Worm (Caenorhabditis elegans): Measurements from ENCODE around the gene ketn-1.

ce11 chrV:2813856-2814255, 6.2 kb upstream of the ketn-1 start, which contains the start of gene F54E2.9:
- TF ChIP-seq ceh-48 (tag; optimal IDR thresholded peaks at IDR 0.05) (no peak), pag-3 (tag; optimal IDR thresholded peaks at IDR 0.05; ENCODE audit: borderline replicate concordance) (no peak), ceh-19 (GFP tag; optimal IDR thresholded peaks at IDR 0.05) (no peak), ceh-45 (GFP tag; IDR thresholded peaks at IDR 0.05) (no peak), madf-2 (tag; optimal IDR thresholded peaks at IDR 0.05) (no peak), npax-4 (tag; optimal IDR thresholded peaks at IDR 0.05) (no peak), sdc-2 (tag; optimal IDR thresholded peaks at IDR 0.05) (no peak), unc-55 (GFP tag; optimal IDR thresholded peaks at IDR 0.05) (no peak), fkh-10 (GFP tag; optimal IDR thresholded peaks at IDR 0.05) (no peak)
